Worm (Caenorhabditis elegans) whole organism, late embryonic: ENCODE results near the gene Y62H9A.3.
A peak's percentile ranks its signal among the peaks of the same experiment; 100 is the strongest.

Experiments used
- C08G9.2 ChIP-seq: sonication (generic microtip); optimal IDR thresholded peaks from 2 replicates; lab custom pipeline; 2016; ENCODE audit warnings: mild to moderate bottlenecking, missing genetic modification characterization, moderate library complexity, missing compliant biosample characterization
- C38D4.7 ChIP-seq: fragments of 200-800 bp; sonication (Bioruptor generic); optimal IDR thresholded peaks from 2 replicates; lab custom pipeline; 2018; ENCODE audit warnings: mild to moderate bottlenecking, missing genetic modification characterization, moderate library complexity, missing compliant biosample characterization
- K02D7.2 ChIP-seq: sonication (generic microtip); optimal IDR thresholded peaks from 2 replicates; lab custom pipeline; 2017; ENCODE audit warnings: mild to moderate bottlenecking, missing genetic modification characterization, missing compliant biosample characterization
- K09A11.1 ChIP-seq: sonication (generic microtip); optimal IDR thresholded peaks from 2 replicates; lab custom pipeline; 2017; ENCODE audit warnings: antibody characterized with exemption, mild to moderate bottlenecking, missing genetic modification characterization, missing compliant biosample characterization; ENCODE audit not compliant: insufficient read depth
- T23F11.4 ChIP-seq: fragments of 200-800 bp; sonication (Bioruptor generic); optimal IDR thresholded peaks from 2 replicates; lab custom pipeline; 2018; ENCODE audit warnings: mild to moderate bottlenecking, missing genetic modification characterization, missing compliant biosample characterization
- Y22D7AL.16 ChIP-seq: sonication (generic microtip); optimal IDR thresholded peaks from 2 replicates; lab custom pipeline; 2016; ENCODE audit warnings: missing genetic modification characterization, missing compliant biosample characterization
- ama-1 ChIP-seq: fragments of 150-350 bp; optimal IDR thresholded peaks from 2 replicates; lab custom pipeline; 2014
- ceh-18 ChIP-seq: sonication (generic microtip); optimal IDR thresholded peaks from 2 replicates; lab custom pipeline; 2016; ENCODE audit warnings: missing genetic modification characterization, missing compliant biosample characterization
- ceh-2 ChIP-seq: sonication (generic microtip); optimal IDR thresholded peaks from 2 replicates; lab custom pipeline; 2016; ENCODE audit warnings: missing genotype, missing genetic modification characterization, missing compliant biosample characterization
- ceh-22 ChIP-seq: sonication (generic microtip); optimal IDR thresholded peaks from 2 replicates; lab custom pipeline; 2017; ENCODE audit warnings: missing biosample characterization, missing genetic modification characterization
- ceh-9 ChIP-seq: sonication (generic microtip); optimal IDR thresholded peaks from 2 replicates; lab custom pipeline; 2016; ENCODE audit warnings: mild to moderate bottlenecking, missing genetic modification characterization, inconsistent platforms, missing compliant biosample characterization
- che-1 ChIP-seq: sonication (generic microtip); optimal IDR thresholded peaks from 2 replicates; lab custom pipeline; 2016; ENCODE audit warnings: mild to moderate bottlenecking, missing genetic modification characterization, missing compliant biosample characterization
- dve-1 ChIP-seq: sonication (generic microtip); optimal IDR thresholded peaks from 2 replicates; lab custom pipeline; 2017; ENCODE audit warnings: antibody characterized with exemption, mild to moderate bottlenecking, missing genetic modification characterization, missing compliant biosample characterization
- elt-2 ChIP-seq: sonication (generic microtip); optimal IDR thresholded peaks from 2 replicates; lab custom pipeline; 2016; ENCODE audit warnings: missing genetic modification reagents, missing genetic modification characterization, missing compliant biosample characterization
- elt-4 ChIP-seq: sonication (generic microtip); optimal IDR thresholded peaks from 2 replicates; lab custom pipeline; 2016; ENCODE audit warnings: missing genetic modification characterization, missing compliant biosample characterization
- fkh-10 ChIP-seq: fragments of 150-350 bp; optimal IDR thresholded peaks from 2 replicates; lab custom pipeline; 2014; ENCODE audit warnings: missing biosample characterization, missing genetic modification reagents, missing genetic modification characterization
- hlh-13 ChIP-seq: fragments of 200-800 bp; sonication (Bioruptor generic); optimal IDR thresholded peaks from 2 replicates; lab custom pipeline; 2018; ENCODE audit warnings: mild to moderate bottlenecking, missing genetic modification characterization, missing compliant biosample characterization
- hlh-8 ChIP-seq: sonication (generic microtip); optimal IDR thresholded peaks from 2 replicates; lab custom pipeline; 2016; ENCODE audit warnings: missing genotype, missing genetic modification characterization, missing compliant biosample characterization
- lim-6 ChIP-seq: sonication (generic microtip); optimal IDR thresholded peaks from 2 replicates; lab custom pipeline; 2016; ENCODE audit warnings: missing genetic modification characterization, missing compliant biosample characterization
- lin-11 ChIP-seq: fragments of 200-800 bp; sonication (Bioruptor generic); optimal IDR thresholded peaks from 2 replicates; lab custom pipeline; 2018; ENCODE audit warnings: mild to moderate bottlenecking, missing genetic modification characterization, missing compliant biosample characterization
- madf-2 ChIP-seq: sonication (generic microtip); optimal IDR thresholded peaks from 2 replicates; lab custom pipeline; 2017; ENCODE audit warnings: missing genetic modification characterization, missing compliant biosample characterization
- nfya-1 ChIP-seq: sonication (generic microtip); optimal IDR thresholded peaks from 2 replicates; lab custom pipeline; 2017; ENCODE audit warnings: missing genetic modification characterization, mild to moderate bottlenecking, missing compliant biosample characterization, antibody characterized with exemption, moderate library complexity
- nhr-11 ChIP-seq: fragments of 150-350 bp; optimal IDR thresholded peaks from 2 replicates; lab custom pipeline; 2014; ENCODE audit warnings: missing biosample characterization, missing genetic modification characterization
- nhr-232 ChIP-seq: sonication (generic microtip); optimal IDR thresholded peaks from 2 replicates; lab custom pipeline; 2016; ENCODE audit warnings: missing genetic modification characterization, missing compliant biosample characterization
- npax-4 ChIP-seq: sonication (generic microtip); optimal IDR thresholded peaks from 2 replicates; lab custom pipeline; 2016; ENCODE audit warnings: missing genetic modification characterization, missing compliant biosample characterization
- odd-2 ChIP-seq: sonication (generic microtip); optimal IDR thresholded peaks from 2 replicates; lab custom pipeline; 2017; ENCODE audit warnings: antibody characterized with exemption, mild to moderate bottlenecking, missing genetic modification characterization, missing compliant biosample characterization
- pha-4 ChIP-seq: fragments of 150-350 bp; optimal IDR thresholded peaks from 2 replicates; lab custom pipeline; 2018; ENCODE audit warnings: missing biosample characterization, missing genetic modification reagents, missing genetic modification characterization
- pqm-1 ChIP-seq: sonication (generic microtip); optimal IDR thresholded peaks from 2 replicates; lab custom pipeline; 2016; ENCODE audit warnings: missing genetic modification characterization, missing compliant biosample characterization
- pros-1 ChIP-seq: fragments of 150-350 bp; optimal IDR thresholded peaks from 2 replicates; lab custom pipeline; 2014; ENCODE audit warnings: missing biosample characterization, missing genetic modification reagents, missing genetic modification characterization
- sdc-2 ChIP-seq: sonication (generic microtip); optimal IDR thresholded peaks from 2 replicates; lab custom pipeline; 2016; ENCODE audit warnings: missing genotype, missing genetic modification characterization, missing compliant biosample characterization
- sox-2 ChIP-seq: fragments of 200-800 bp; sonication (Bioruptor generic); IDR thresholded peaks from 2 replicates; pipeline ENCODE4 v1.3.6; 2022; ENCODE audit warnings: missing genetic modification reagents, missing genetic modification characterization, missing compliant biosample characterization
- tbx-2 ChIP-seq: sonication (generic microtip); optimal IDR thresholded peaks from 2 replicates; lab custom pipeline; 2016; ENCODE audit warnings: missing genetic modification characterization, missing compliant biosample characterization
- ttx-3 ChIP-seq: sonication (generic microtip); optimal IDR thresholded peaks from 2 replicates; lab custom pipeline; 2016; ENCODE audit warnings: missing genetic modification reagents, missing genetic modification characterization, missing compliant biosample characterization
- unc-55 ChIP-seq: sonication (generic microtip); optimal IDR thresholded peaks from 2 replicates; lab custom pipeline; 2017; ENCODE audit warnings: missing biosample characterization, missing genetic modification reagents, missing genetic modification characterization
- unc-86 ChIP-seq: sonication (generic microtip); optimal IDR thresholded peaks from 2 replicates; lab custom pipeline; 2016; ENCODE audit warnings: missing genetic modification characterization, missing compliant biosample characterization
- zip-5 ChIP-seq: sonication (generic microtip); optimal IDR thresholded peaks from 2 replicates; lab custom pipeline; 2016; ENCODE audit warnings: missing genetic modification characterization, missing compliant biosample characterization
- ztf-16 ChIP-seq: sonication (generic microtip); optimal IDR thresholded peaks from 2 replicates; lab custom pipeline; 2017; ENCODE audit warnings: missing genetic modification characterization, missing compliant biosample characterization

The Y62H9A.3 gene

DNA sequence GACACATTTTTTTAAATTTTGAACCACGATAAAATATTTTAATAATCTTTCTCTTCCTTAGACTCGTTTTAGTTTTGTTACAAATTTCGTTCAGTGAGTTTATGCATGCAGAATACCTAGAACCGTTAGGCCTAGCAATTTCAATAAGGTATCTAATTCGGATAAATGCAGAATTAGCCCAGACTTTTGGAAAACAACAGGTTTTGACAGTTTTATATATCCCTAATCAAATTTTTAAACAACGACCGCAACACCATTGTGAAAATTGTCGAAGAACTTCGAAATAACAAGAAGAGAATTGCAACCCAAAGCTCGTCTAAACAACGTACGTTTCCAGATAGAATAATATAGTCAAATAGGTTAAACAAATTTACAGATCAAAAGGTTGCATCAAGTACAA is 38.2 kb upstream of the Y62H9A.3 start, which contains the start of gene Y62H9A.16:
Gene Y62H9A.16 (plus strand): TSS at position 301 of the 400 bp plus-strand sequence.
- TF ChIP-seq ztf-16 (tag; lab: Kevin White, UChicago): no peak
- TF ChIP-seq K09A11.1 (tag; lab: Kevin White, UChicago): no peak
- TF ChIP-seq ama-1: no peak

DNA sequence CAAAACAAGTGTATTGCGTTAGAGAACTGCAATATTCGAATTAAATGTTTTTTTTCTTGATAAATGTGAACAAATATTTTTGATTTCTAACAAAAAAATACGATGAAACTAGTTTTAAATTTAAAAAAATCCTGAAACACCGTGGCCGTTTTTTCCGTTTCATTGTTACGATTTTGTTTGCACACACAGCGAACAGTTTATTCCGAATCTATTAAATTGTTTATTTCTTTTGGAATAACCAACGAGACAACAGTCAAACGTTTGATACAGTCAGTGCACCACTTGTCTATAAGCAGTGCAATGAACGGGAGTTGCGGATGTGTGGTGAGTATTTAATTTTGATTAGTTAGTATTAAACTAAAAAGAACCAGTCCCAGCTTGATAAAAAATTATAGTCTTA is 36.9 kb upstream of the Y62H9A.3 start, which contains the start of gene Y62H9A.13:
Gene Y62H9A.13 (plus strand): TSS at position 301 of the 400 bp plus-strand sequence.
- TF ChIP-seq nfya-1 (no peak), dve-1 (tag; lab: Kevin White, UChicago) (no peak), pqm-1 (no peak), elt-4 (tag; lab: Kevin White, UChicago) (no peak), pha-4 (no peak)

DNA sequence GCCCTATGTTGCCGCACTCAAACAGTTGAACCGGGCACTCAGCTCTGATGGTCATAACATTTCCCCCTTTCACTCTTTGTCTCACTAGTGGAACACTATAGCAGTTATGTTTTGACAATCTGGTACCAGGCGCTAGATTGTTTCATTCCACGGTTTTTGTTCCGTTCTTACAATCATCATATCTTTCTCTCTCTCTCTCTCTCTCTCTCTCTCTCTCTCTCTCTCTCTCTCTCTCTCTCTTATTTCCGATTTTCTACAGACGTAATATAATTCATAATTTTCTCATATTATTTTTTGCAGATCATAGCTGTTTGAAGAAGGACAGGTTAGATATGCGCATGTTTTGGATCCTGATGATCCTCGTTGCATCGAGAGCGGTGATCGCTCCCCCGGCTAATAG is 34.1 kb upstream of the Y62H9A.3 start, which contains the start of gene Y62H9A.12:
Gene Y62H9A.12 (plus strand): TSS at position 301 of the 400 bp plus-strand sequence.
- TF ChIP-seq T23F11.4: no peak
- TF ChIP-seq ceh-22 (tag; lab: Kevin White, UChicago): no peak
- no peak for TF ChIP-seq ama-1
- TF ChIP-seq zip-5 (tag; lab: Kevin White, UChicago): no peak
- TF ChIP-seq ceh-9 (tag; lab: Kevin White, UChicago): no peak
- TF ChIP-seq, all 69 proteins: peak for 0

DNA sequence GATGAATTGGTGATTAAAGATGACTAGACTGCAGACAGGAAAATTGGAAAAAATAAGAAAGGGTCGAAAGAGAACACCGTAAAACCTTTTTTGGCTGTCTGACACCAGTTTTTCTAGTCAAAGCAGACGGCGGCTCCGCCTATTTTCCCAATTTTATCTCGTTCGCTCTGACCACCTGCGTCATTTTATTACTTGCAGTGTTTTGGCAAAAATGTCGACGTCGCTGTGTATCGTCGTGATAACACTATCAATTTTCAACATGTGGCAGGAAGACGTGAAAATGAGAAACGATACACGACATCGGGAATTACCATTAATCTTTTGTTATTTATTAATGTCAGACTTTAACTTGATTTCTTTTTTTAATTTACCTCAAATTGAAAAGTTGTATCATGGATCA is 30.3 kb upstream of the Y62H9A.3 start, which contains the start of gene Y62H9A.15:
Gene Y62H9A.15 (minus strand): TSS at position 100 of the 400 bp plus-strand sequence.
- TF ChIP-seq tbx-2: no peak
- peak; percentile 60 for TF ChIP-seq elt-2 (tag; lab: Kevin White, UChicago)

- TF ChIP-seq fkh-10 (GFP tag; lab: Kevin White, UChicago) (no peak), nfya-1 (no peak), elt-2 (tag; lab: Kevin White, UChicago) (peak; percentile 24), pros-1 (tag; lab: Kevin White, UChicago) (no peak), ceh-18 (tag; lab: Kevin White, UChicago) (no peak)
Measured at ce11 chrX:11909168-11909567, 29.4 kb upstream of the Y62H9A.3 start.

DNA sequence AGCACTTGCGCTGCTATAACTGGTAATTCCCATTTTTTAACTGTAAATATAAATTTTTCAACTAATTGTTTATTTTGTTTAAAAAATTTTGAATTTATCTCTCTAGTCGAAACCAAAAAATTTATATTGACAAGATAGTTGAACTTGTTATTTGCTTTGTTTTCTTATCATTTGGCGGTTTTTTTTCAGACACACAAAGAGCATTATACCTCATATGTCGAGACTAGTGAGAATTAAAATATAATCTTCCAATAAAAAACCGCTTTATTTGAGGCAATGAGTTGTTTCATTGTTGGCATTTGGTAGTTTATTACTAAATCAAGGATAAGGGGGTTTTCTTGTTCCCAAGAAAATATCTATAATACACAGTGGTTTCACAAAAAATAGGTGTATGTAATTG is 28.5 kb upstream of the Y62H9A.3 start:
- TF ChIP-seq sdc-2 (tag; lab: Kevin White, UChicago) (no peak), unc-86 (tag; lab: Kevin White, UChicago) (no peak), T23F11.4 (no peak), ceh-2 (no peak), C08G9.2 (no peak), pros-1 (tag; lab: Kevin White, UChicago) (no peak), unc-55 (GFP tag; lab: Kevin White, UChicago) (no peak), ceh-18 (tag; lab: Kevin White, UChicago) (no peak), elt-4 (tag; lab: Kevin White, UChicago) (no peak), nhr-232 (tag; lab: Kevin White, UChicago) (no peak), nfya-1 (no peak), Y22D7AL.16 (tag; lab: Kevin White, UChicago) (no peak), madf-2 (tag; lab: Kevin White, UChicago) (no peak), hlh-13 (GFP tag; lab: Kevin White, UChicago) (no peak)

- no peak for TF ChIP-seq odd-2
- TF ChIP-seq che-1 (tag; lab: Kevin White, UChicago): no peak
- no peak for TF ChIP-seq nhr-11
- TF ChIP-seq lin-11 (tag; lab: Kevin White, UChicago): no peak
- no peak for TF ChIP-seq elt-2 (tag; lab: Kevin White, UChicago)
- TF ChIP-seq lim-6 (tag; lab: Kevin White, UChicago): no peak
- no peak for TF ChIP-seq C38D4.7 (GFP tag; lab: Kevin White, UChicago)
- TF ChIP-seq K02D7.2 (tag; lab: Kevin White, UChicago): no peak
- no peak for TF ChIP-seq pros-1 (tag; lab: Kevin White, UChicago)
- TF ChIP-seq npax-4 (tag; lab: Kevin White, UChicago): no peak
- TF ChIP-seq sox-2 (GFP tag; lab: Robert Waterston, UW): no peak
- no peak for TF ChIP-seq ama-1
- no peak for TF ChIP-seq pha-4
- no peak for TF ChIP-seq hlh-8 (tag; lab: Kevin White, UChicago)
- TF ChIP-seq ttx-3 (tag; lab: Kevin White, UChicago): no peak
Measured at ce11 chrX:11907263-11907662, 27.5 kb upstream of the Y62H9A.3 start, which contains the start of gene Y62H9A.11. TSS of gene Y62H9A.11 (minus strand) at chrX:11907363.
